Worm (Caenorhabditis elegans): ENCODE measurements around the gene prp-38.

The prp-38 gene

ce11 chrV:10792775-10793174 lies 13.1 kb downstream of the prp-38 start, which contains the start of gene D1054.10:
D1054.10 (minus strand) TSS chrV:10792875.
- TF ChIP-seq nhr-84 (tag; optimal IDR thresholded peaks at IDR 0.05) (no peak), sox-4 (tag; optimal IDR thresholded peaks at IDR 0.05) (no peak), rnt-1 (tag; optimal IDR thresholded peaks at IDR 0.05) (no peak), lin-39 (tag; optimal IDR thresholded peaks at IDR 0.05) (no peak), alr-1 (tag; optimal IDR thresholded peaks at IDR 0.05; ENCODE audit: borderline replicate concordance) (no peak), sup-37 (GFP tag; optimal IDR thresholded peaks at IDR 0.05) (no peak), Y116A8C.19 (tag; optimal IDR thresholded peaks at IDR 0.05; ENCODE audit: borderline replicate concordance) (no peak), xbp-1 (tag; optimal IDR thresholded peaks at IDR 0.05) (no peak), nhr-76 (tag; optimal IDR thresholded peaks at IDR 0.05) (no peak), dsc-1 (tag; optimal IDR thresholded peaks at IDR 0.05) (no peak), pqm-1 (tag; optimal IDR thresholded peaks at IDR 0.05) (no peak), zip-4 (GFP tag; optimal IDR thresholded peaks at IDR 0.05) (no peak), hlh-17 (GFP tag; optimal IDR thresholded peaks at IDR 0.05; ENCODE audit: borderline replicate concordance) (no peak), unc-86 (tag; optimal IDR thresholded peaks at IDR 0.05) (no peak), ets-5 (GFP tag; IDR thresholded peaks at IDR 0.05) (no peak), snpc-4 (tag; optimal IDR thresholded peaks at IDR 0.05) (no peak), sptf-1 (tag; optimal IDR thresholded peaks at IDR 0.05) (no peak), unc-130 (tag; optimal IDR thresholded peaks at IDR 0.05) (no peak)

- no peak for TF ChIP-seq nhr-47 (tag; optimal IDR thresholded peaks at IDR 0.05)
- TF ChIP-seq ets-5 (GFP tag; IDR thresholded peaks at IDR 0.05) = no peak
- TF ChIP-seq fkh-4 (tag; optimal IDR thresholded peaks at IDR 0.05; ENCODE audit: borderline replicate concordance) = no peak
- TF ChIP-seq nhr-20 (tag; optimal IDR thresholded peaks at IDR 0.05) = no peak
- no peak for TF ChIP-seq ceh-8 (GFP tag; optimal IDR thresholded peaks at IDR 0.05)
- no peak for TF ChIP-seq aly-2 (tag; optimal IDR thresholded peaks at IDR 0.05)
- TF ChIP-seq pqm-1 (tag; optimal IDR thresholded peaks at IDR 0.05) = no peak
- TF ChIP-seq aha-1 (tag; optimal IDR thresholded peaks at IDR 0.05) = no peak
- no peak for TF ChIP-seq sptf-1 (tag; optimal IDR thresholded peaks at IDR 0.05)
- no peak for TF ChIP-seq nhr-11 (tag; optimal IDR thresholded peaks at IDR 0.05)
- TF ChIP-seq mdl-1 (tag; optimal IDR thresholded peaks at IDR 0.05) = no peak
- TF ChIP-seq nhr-12 (tag; optimal IDR thresholded peaks at IDR 0.05) = no peak
- no peak for TF ChIP-seq mef-2 (tag; optimal IDR thresholded peaks at IDR 0.05)
- no peak for TF ChIP-seq snu-23 (GFP tag; optimal IDR thresholded peaks at IDR 0.05)
- TF ChIP-seq unc-86 (tag; optimal IDR thresholded peaks at IDR 0.05) = no peak
- no peak for TF ChIP-seq lin-15B (tag; optimal IDR thresholded peaks at IDR 0.05)
Measured at ce11 chrV:10790921-10791320, 14.9 kb downstream of the prp-38 start, which contains the start of gene D1054.9. D1054.9 (minus strand) TSS chrV:10791057.

ce11 chrV:10784011-10784410 lies 21.8 kb downstream of the prp-38 start, which contains the start of gene D1054.8:
D1054.8 (plus strand) TSS chrV:10784311.
- TF ChIP-seq ztf-11 (tag; optimal IDR thresholded peaks at IDR 0.05) = no peak
- no peak for TF ChIP-seq nhr-20 (tag; optimal IDR thresholded peaks at IDR 0.05)
- no peak for TF ChIP-seq mep-1 (tag; optimal IDR thresholded peaks at IDR 0.05)
- TF ChIP-seq aha-1 (tag; optimal IDR thresholded peaks at IDR 0.05) = no peak
- TF ChIP-seq fkh-4 (tag; optimal IDR thresholded peaks at IDR 0.05; ENCODE audit: borderline replicate concordance) = no peak
- TF ChIP-seq unc-130 (tag; optimal IDR thresholded peaks at IDR 0.05) = no peak
- no peak for TF ChIP-seq C34B4.2 (tag; optimal IDR thresholded peaks at IDR 0.05)

- TF ChIP-seq jun-1 (tag; optimal IDR thresholded peaks at IDR 0.05) (peak; percentile 30), elt-2 (tag; optimal IDR thresholded peaks at IDR 0.05) (peak; percentile 94), mep-1 (tag; optimal IDR thresholded peaks at IDR 0.05) (no peak)
Measured at ce11 chrV:10776528-10777055, 29.2 kb downstream of the prp-38 start, which contains the start of gene D1054.5. D1054.5 (minus strand) TSS chrV:10776578.
